Worm (Caenorhabditis elegans) whole organism, mixed stage, embryonic: ENCODE data around the gene cdc-25.4.

Source experiments
- M03D4.4 ChIP-seq: sonication (generic microtip); optimal IDR thresholded peaks from 2 replicates; lab custom pipeline; 2017; ENCODE audit warnings: mild to moderate bottlenecking, missing genetic modification characterization, missing compliant biosample characterization
- bed-3 ChIP-seq: fragments of 200-800 bp; sonication (Bioruptor generic); optimal IDR thresholded peaks from 3 replicates; lab custom pipeline; 2018; ENCODE audit warnings: mild to moderate bottlenecking, missing genetic modification characterization, moderate library complexity, missing compliant biosample characterization
- ces-1 ChIP-seq: fragments of 150-350 bp; optimal IDR thresholded peaks from 2 replicates; lab custom pipeline; 2014; ENCODE audit warnings: missing biosample characterization, missing genetic modification reagents, missing genetic modification characterization
- drap-1 ChIP-seq: fragments of 200-800 bp; sonication (Bioruptor generic); optimal IDR thresholded peaks from 3 replicates; lab custom pipeline; 2018; ENCODE audit warnings: mild to moderate bottlenecking, missing genetic modification characterization, missing compliant biosample characterization
- mls-2 ChIP-seq: sonication (generic microtip); optimal IDR thresholded peaks from 2 replicates; lab custom pipeline; 2016; ENCODE audit warnings: mild to moderate bottlenecking, missing genetic modification characterization, moderate library complexity, missing compliant biosample characterization
- nhr-2 ChIP-seq: fragments of 150-350 bp; optimal IDR thresholded peaks from 2 replicates; lab custom pipeline; 2014; ENCODE audit warnings: missing biosample characterization, missing genetic modification characterization
- sem-2 ChIP-seq: fragments of 200-800 bp; sonication (Bioruptor generic); optimal IDR thresholded peaks from 2 replicates; lab custom pipeline; 2018; ENCODE audit warnings: mild to moderate bottlenecking, missing genetic modification characterization, missing compliant biosample characterization
- unc-62 ChIP-seq: fragments of 150-350 bp; optimal IDR thresholded peaks from 2 replicates; lab custom pipeline; 2014; ENCODE audit warnings: missing biosample characterization, missing genetic modification reagents, missing genetic modification characterization

Gene cdc-25.4

ce11 chrII:10139177-10139640 is 50.1 kb downstream of the cdc-25.4 start, which contains the start of gene asah-2:
Gene asah-2 (plus strand): TSS chrII:10139590.
- TF ChIP-seq mls-2 (tag; lab: Kevin White, UChicago) (no peak), drap-1 (GFP tag; lab: Kevin White, UChicago) (no peak), ces-1 (GFP tag; lab: Kevin White, UChicago) (no peak), nhr-2 (tag; lab: Kevin White, UChicago) (no peak), M03D4.4 (tag; lab: Kevin White, UChicago) (no peak), unc-62 (GFP tag; lab: Kevin White, UChicago) (no peak), sem-2 (GFP tag; lab: Kevin White, UChicago) (no peak), bed-3 (GFP tag; lab: Kevin White, UChicago) (no peak)
- TF ChIP-seq, all 35 proteins: peak for 0
